Fruit fly (Drosophila melanogaster) whole organism, embryonic: ENCODE measurements around the gene lbl.

Experiments used
- CG10267 ChIP-seq: fragments of 200-800 bp; sonication (Bioruptor generic); optimal IDR thresholded peaks from 2 replicates; lab custom pipeline; 2018; ENCODE audit warnings: missing biosample characterization, mild to moderate bottlenecking, missing genetic modification characterization, moderate library complexity
- CG10366 ChIP-seq: fragments of 200-800 bp; sonication (Bioruptor generic); IDR thresholded peaks from 2 replicates; pipeline ENCODE4 v1.3.6; 2022; ENCODE audit warnings: missing biosample characterization, missing genetic modification characterization
- CG10654 ChIP-seq: fragments of 200-800 bp; sonication (Bioruptor generic); optimal IDR thresholded peaks from 2 replicates; lab custom pipeline; 2016; ENCODE audit warnings: missing biosample characterization, missing genetic modification characterization
- CG12744 ChIP-seq: fragments of 200-800 bp; sonication (Bioruptor generic); optimal IDR thresholded peaks from 2 replicates; lab custom pipeline; 2016; ENCODE audit warnings: missing biosample characterization, missing genetic modification characterization
- CG12769 ChIP-seq: fragments of 200-800 bp; sonication (Bioruptor generic); optimal IDR thresholded peaks from 2 replicates; lab custom pipeline; 2019; ENCODE audit warnings: missing biosample characterization, mild to moderate bottlenecking, missing genetic modification characterization, moderate library complexity
- CG15479 ChIP-seq: fragments of 200-800 bp; sonication (Bioruptor generic); optimal IDR thresholded peaks from 3 replicates; lab custom pipeline; 2019; ENCODE audit warnings: missing biosample characterization, mild to moderate bottlenecking, missing genetic modification characterization, moderate library complexity
- CG15514 ChIP-seq: fragments of 200-800 bp; sonication (Bioruptor generic); optimal IDR thresholded peaks from 3 replicates; lab custom pipeline; 2017; ENCODE audit warnings: missing biosample characterization, missing genetic modification characterization, mild to moderate bottlenecking, moderate library complexity, missing genetic modification reagents
- CG1832 ChIP-seq: fragments of 200-800 bp; sonication (Bioruptor generic); optimal IDR thresholded peaks from 2 replicates; lab custom pipeline; 2017; ENCODE audit warnings: missing biosample characterization, mild to moderate bottlenecking, missing genetic modification characterization, inconsistent platforms
- CG18619 ChIP-seq: fragments of 200-800 bp; sonication (Bioruptor generic); optimal IDR thresholded peaks from 3 replicates; lab custom pipeline; 2017; ENCODE audit warnings: missing biosample characterization, mild to moderate bottlenecking, missing genetic modification characterization
- CG2129 ChIP-seq: fragments of 200-800 bp; sonication (Bioruptor generic); IDR thresholded peaks from 2 replicates; pipeline ENCODE4 v1.3.6; 2022; ENCODE audit warnings: missing biosample characterization, missing genetic modification characterization; ENCODE audit not compliant: partially characterized antibody
- CG31365 ChIP-seq: fragments of 200-800 bp; sonication (Bioruptor generic); optimal IDR thresholded peaks from 2 replicates; lab custom pipeline; 2018; ENCODE audit warnings: missing biosample characterization, mild to moderate bottlenecking, missing genetic modification characterization
- CG3838 ChIP-seq: fragments of 200-800 bp; sonication (Bioruptor generic); optimal IDR thresholded peaks from 3 replicates; lab custom pipeline; 2016; ENCODE audit warnings: missing biosample characterization, missing genetic modification characterization
- CG3995 ChIP-seq: fragments of 200-800 bp; sonication (Bioruptor generic); optimal IDR thresholded peaks from 3 replicates; lab custom pipeline; 2016; ENCODE audit warnings: missing biosample characterization, missing genetic modification characterization
- CG4360 ChIP-seq: fragments of 200-800 bp; sonication (Bioruptor generic); IDR thresholded peaks from 2 replicates; pipeline ENCODE4 v1.3.6; 2022; ENCODE audit warnings: missing biosample characterization, missing genetic modification characterization
- CG4404 ChIP-seq: fragments of 200-800 bp; sonication (Bioruptor generic); IDR thresholded peaks from 2 replicates; pipeline ENCODE4 v1.3.6; 2022; ENCODE audit warnings: missing biosample characterization, missing genetic modification characterization
- CG4617 ChIP-seq: fragments of 200-800 bp; sonication (Bioruptor generic); optimal IDR thresholded peaks from 3 replicates; lab custom pipeline; 2016; ENCODE audit warnings: missing biosample characterization, missing genetic modification characterization, borderline replicate concordance
- CG4854 ChIP-seq: fragments of 200-800 bp; sonication (Bioruptor generic); optimal IDR thresholded peaks from 2 replicates; lab custom pipeline; 2016; ENCODE audit warnings: missing biosample characterization, missing genetic modification characterization, inconsistent platforms
- CG6765 ChIP-seq: fragments of 200-800 bp; sonication (Bioruptor generic); optimal IDR thresholded peaks from 3 replicates; lab custom pipeline; 2017; ENCODE audit warnings: missing biosample characterization, mild to moderate bottlenecking, missing genetic modification characterization
- CG6854 ChIP-seq: fragments of 200-800 bp; sonication (Bioruptor generic); optimal IDR thresholded peaks from 3 replicates; lab custom pipeline; 2017; ENCODE audit warnings: missing biosample characterization, mild to moderate bottlenecking, missing genetic modification characterization
- CG7357 ChIP-seq: fragments of 200-800 bp; sonication (Bioruptor generic); IDR thresholded peaks from 3 replicates; pipeline ENCODE4 v1.3.6; 2022; ENCODE audit warnings: missing biosample characterization, missing genetic modification characterization
- CG8359 ChIP-seq: fragments of 200-800 bp; sonication (Bioruptor generic); optimal IDR thresholded peaks from 2 replicates; lab custom pipeline; 2017; ENCODE audit warnings: missing biosample characterization, mild to moderate bottlenecking, missing genetic modification characterization, borderline replicate concordance
- CG9876 ChIP-seq: fragments of 200-800 bp; sonication (Bioruptor generic); optimal IDR thresholded peaks from 2 replicates; lab custom pipeline; 2016; ENCODE audit warnings: missing biosample characterization, missing genetic modification characterization
- Chrac-16 ChIP-seq: fragments of 200-800 bp; sonication (Bioruptor generic); optimal IDR thresholded peaks from 3 replicates; lab custom pipeline; 2016; ENCODE audit warnings: missing biosample characterization, missing genetic modification characterization
- Dek ChIP-seq: fragments of 200-800 bp; sonication (Bioruptor generic); optimal IDR thresholded peaks from 3 replicates; lab custom pipeline; 2019; ENCODE audit warnings: missing biosample characterization, mild to moderate bottlenecking, missing genetic modification characterization, moderate library complexity
- Dip2 ChIP-seq: fragments of 200-800 bp; sonication (Bioruptor generic); IDR thresholded peaks from 2 replicates; pipeline ENCODE4 v1.3.6; 2022; ENCODE audit warnings: missing biosample characterization, missing genetic modification characterization
- Dp ChIP-seq: fragments of 200-800 bp; sonication (Bioruptor generic); optimal IDR thresholded peaks from 2 replicates; lab custom pipeline; 2018; ENCODE audit warnings: missing biosample characterization, mild to moderate bottlenecking, missing genetic modification characterization, moderate library complexity
- Fer2 ChIP-seq: fragments of 200-800 bp; sonication (Bioruptor generic); optimal IDR thresholded peaks from 2 replicates; lab custom pipeline; 2018; ENCODE audit warnings: missing biosample characterization, mild to moderate bottlenecking, missing genetic modification characterization, moderate library complexity
- NC2α ChIP-seq: fragments of 200-800 bp; sonication (Bioruptor generic); optimal IDR thresholded peaks from 2 replicates; lab custom pipeline; 2016; ENCODE audit warnings: missing biosample characterization, missing genetic modification characterization
- Opbp ChIP-seq: fragments of 200-800 bp; sonication (Bioruptor generic); IDR thresholded peaks from 3 replicates; pipeline ENCODE4 v1.3.6; 2022; ENCODE audit warnings: missing biosample characterization, missing genetic modification characterization; ENCODE audit not compliant: partially characterized antibody
- Side ChIP-seq: fragments of 200-800 bp; sonication (Bioruptor generic); optimal IDR thresholded peaks from 2 replicates; lab custom pipeline; 2016; ENCODE audit warnings: missing biosample characterization, missing genetic modification characterization
- Ssrp ChIP-seq: fragments of 200-800 bp; sonication (Bioruptor generic); optimal IDR thresholded peaks from 2 replicates; lab custom pipeline; 2018; ENCODE audit warnings: missing biosample characterization, mild to moderate bottlenecking, missing genetic modification characterization, moderate library complexity
- ab ChIP-seq: fragments of 200-800 bp; sonication (Bioruptor generic); optimal IDR thresholded peaks from 2 replicates; lab custom pipeline; 2016; ENCODE audit warnings: missing biosample characterization, missing genetic modification characterization
- ci ChIP-seq: fragments of 200-800 bp; sonication (Bioruptor generic); IDR thresholded peaks from 3 replicates; pipeline ENCODE4 v1.3.6; 2022; ENCODE audit warnings: missing biosample characterization, missing genetic modification characterization
- crp ChIP-seq, 2 experiments: fragments of 200-800 bp; sonication (Bioruptor generic); optimal IDR thresholded peaks; 2 replicates in 1 of 2; 3 replicates in 1 of 2; lab custom pipeline; 2017; ENCODE audit warnings: missing biosample characterization in 2 of 2, missing genetic modification characterization in 2 of 2, mild to moderate bottlenecking in 1 of 2, moderate library complexity in 1 of 2
- dan ChIP-seq: fragments of 200-800 bp; sonication (Bioruptor generic); IDR thresholded peaks from 2 replicates; pipeline ENCODE4 v1.3.6; 2022; ENCODE audit warnings: missing biosample characterization, missing genetic modification characterization
- exex ChIP-seq: fragments of 200-800 bp; sonication (Bioruptor generic); optimal IDR thresholded peaks from 4 replicates; lab custom pipeline; 2018; ENCODE audit warnings: missing biosample characterization, mild to moderate bottlenecking, missing genetic modification characterization, moderate library complexity
- gsb ChIP-seq: fragments of 200-800 bp; sonication (Bioruptor generic); IDR thresholded peaks from 2 replicates; pipeline ENCODE4 v1.3.6; 2022; ENCODE audit warnings: missing biosample characterization, missing genetic modification characterization
- hb ChIP-seq: fragments of 200-800 bp; sonication (Bioruptor generic); IDR thresholded peaks from 3 replicates; pipeline ENCODE4 v1.3.6; 2022; ENCODE audit warnings: missing biosample characterization, missing genetic modification characterization; ENCODE audit not compliant: partially characterized antibody
- lbe ChIP-seq: fragments of 200-800 bp; sonication (Bioruptor generic); optimal IDR thresholded peaks from 2 replicates; lab custom pipeline; 2016; ENCODE audit warnings: missing biosample characterization, mild to moderate bottlenecking, missing genetic modification characterization
- nau ChIP-seq: fragments of 200-800 bp; sonication (Bioruptor generic); optimal IDR thresholded peaks from 3 replicates; lab custom pipeline; 2017; ENCODE audit warnings: missing biosample characterization, mild to moderate bottlenecking, missing genetic modification characterization, missing genetic modification reagents
- nerfin-2 ChIP-seq: fragments of 200-800 bp; sonication (Bioruptor generic); IDR thresholded peaks from 2 replicates; pipeline ENCODE4 v1.3.6; 2022; ENCODE audit warnings: missing biosample characterization, missing genetic modification characterization; ENCODE audit not compliant: partially characterized antibody
- pita ChIP-seq: fragments of 200-800 bp; sonication (Bioruptor generic); optimal IDR thresholded peaks from 2 replicates; lab custom pipeline; 2017; ENCODE audit warnings: missing biosample characterization, mild to moderate bottlenecking, missing genetic modification characterization
- sens-2 ChIP-seq: fragments of 200-800 bp; sonication (Bioruptor generic); IDR thresholded peaks from 2 replicates; pipeline ENCODE4 v1.3.6; 2022; ENCODE audit warnings: missing biosample characterization, missing genetic modification characterization
- sima ChIP-seq: fragments of 200-800 bp; sonication (Bioruptor generic); optimal IDR thresholded peaks from 2 replicates; lab custom pipeline; 2016; ENCODE audit warnings: missing biosample characterization, missing genetic modification characterization
- sob ChIP-seq: fragments of 200-800 bp; sonication (Bioruptor generic); IDR thresholded peaks from 2 replicates; pipeline ENCODE4 v1.3.6; 2022; ENCODE audit warnings: missing biosample characterization, missing genetic modification characterization
- tap ChIP-seq: fragments of 200-800 bp; optimal IDR thresholded peaks from 3 replicates; lab custom pipeline; 2019; ENCODE audit warnings: missing biosample characterization, mild to moderate bottlenecking, missing genetic modification characterization, moderate library complexity
- tgo ChIP-seq: fragments of 200-800 bp; sonication (Bioruptor generic); IDR thresholded peaks from 3 replicates; pipeline ENCODE4 v1.3.6; 2022; ENCODE audit warnings: missing biosample characterization, missing genetic modification characterization
- tll ChIP-seq, 2 experiments: fragments of 200-800 bp in 1 of 2; fragments of >200 bp in 1 of 2; sonication (Bioruptor generic) in 1 of 2; optimal IDR thresholded peaks; 2 replicates each; lab custom pipeline; 2017 to 2019; ENCODE audit warnings: missing biosample characterization in 2 of 2, missing genetic modification characterization in 2 of 2, mild to moderate bottlenecking in 1 of 2, moderate library complexity in 1 of 2
- ttk ChIP-seq: fragments of 200-800 bp; sonication (Bioruptor generic); IDR thresholded peaks from 2 replicates; pipeline ENCODE4 v2.1.2; 2022; ENCODE audit warnings: missing biosample characterization, missing genetic modification characterization
- vfl ChIP-seq: fragments of 200-800 bp; sonication (Bioruptor generic); optimal IDR thresholded peaks from 2 replicates; lab custom pipeline; 2016; ENCODE audit warnings: missing biosample characterization, missing genetic modification characterization

Gene lbl

DNA sequence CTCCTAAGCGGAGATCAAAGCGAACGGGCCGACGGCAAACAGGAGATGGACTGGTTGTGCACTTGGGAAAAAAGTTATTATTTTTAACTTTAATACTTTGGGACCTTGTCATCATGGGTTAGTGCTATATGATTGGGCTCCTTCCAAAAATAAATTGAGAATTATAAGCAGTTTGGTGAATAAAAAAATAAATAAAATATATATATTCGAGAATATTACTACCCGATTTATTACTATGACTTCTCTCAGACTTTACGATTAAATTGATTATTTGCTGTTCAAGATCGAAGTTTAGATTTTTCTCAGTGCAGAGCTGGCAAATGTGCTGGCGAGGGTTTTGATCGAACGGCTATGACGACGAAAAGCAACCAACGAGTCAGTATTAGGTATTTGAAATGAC is 14.0 kb downstream of the lbl start (continued):
- TF ChIP-seq nau (GFP tag; lab: Kevin White, UChicago) (no peak), hb (no peak), CG12769 (tag; lab: Kevin White, UChicago) (no peak), CG12744 (GFP tag; lab: Kevin White, UChicago) (no peak), CG15514 (GFP tag; lab: Kevin White, UChicago) (peak; percentile 21), CG8359 (GFP tag; lab: Kevin White, UChicago) (no peak), CG10654 (GFP tag; lab: Kevin White, UChicago) (peak; percentile 37), pita (GFP tag; lab: Kevin White, UChicago) (no peak), CG4360 (GFP tag; lab: Robert Waterston, UW) (no peak), CG7357 (GFP tag; lab: Robert Waterston, UW) (peak; percentile 28; the same call in 1 of the 3 replicates), nerfin-2 (GFP tag; lab: Robert Waterston, UW) (no peak), Side (no peak), ab (GFP tag; lab: Kevin White, UChicago) (no peak), CG4854 (GFP tag; lab: Kevin White, UChicago) (no peak), tgo (peak; percentile 42; the same call in 1 of the 3 replicates), gsb (GFP tag; lab: Robert Waterston, UW) (no peak; the same call in 1 of the 2 replicates), CG4617 (GFP tag; lab: Kevin White, UChicago) (no peak), CG10366 (GFP tag; lab: Robert Waterston, UW) (no peak), Dek (tag; lab: Kevin White, UChicago) (no peak), Opbp (GFP tag; lab: Robert Waterston, UW) (no peak), Chrac-16 (GFP tag; lab: Kevin White, UChicago) (no peak), Ssrp (tag; lab: Kevin White, UChicago) (peak; percentile 28), tll (GFP tag; optimal IDR thresholded peaks at IDR 0.05; lab: Kevin White, UChicago) (no peak), CG6854 (GFP tag; lab: Kevin White, UChicago) (peak; percentile 20), NC2α (GFP tag; lab: Kevin White, UChicago) (no peak), CG3995 (GFP tag; lab: Kevin White, UChicago) (no peak), exex (no peak), CG9876 (GFP tag; lab: Kevin White, UChicago) (no peak), CG18619 (GFP tag; lab: Kevin White, UChicago) (peak; percentile 2), CG31365 (tag; lab: Kevin White, UChicago) (no peak), Dp (GFP tag; lab: Kevin White, UChicago) (no peak), ci (GFP tag; lab: Robert Waterston, UW) (no peak), CG4404 (GFP tag; lab: Robert Waterston, UW) (peak; percentile 64), dan (GFP tag; lab: Robert Waterston, UW) (no peak), Fer2 (tag; lab: Kevin White, UChicago) (no peak), sens-2 (no peak), CG15479 (GFP tag; lab: Kevin White, UChicago) (no peak), CG2129 (GFP tag; lab: Robert Waterston, UW) (no peak), CG3838 (GFP tag; lab: Kevin White, UChicago) (no peak), CG10267 (tag; lab: Kevin White, UChicago) (peak; percentile 71), CG1832 (GFP tag; lab: Kevin White, UChicago) (no peak), ttk (GFP tag; lab: Robert Waterston, UW) (no peak), CG6765 (GFP tag; lab: Kevin White, UChicago) (no peak), crp (GFP tag; optimal IDR thresholded peaks at IDR 0.05; lab: Kevin White, UChicago) (no peak), sima (GFP tag; lab: Kevin White, UChicago) (no peak), Dip2 (GFP tag; lab: Robert Waterston, UW) (no peak), tap (peak; percentile 7), vfl (GFP tag; lab: Kevin White, UChicago) (no peak), sob (GFP tag; lab: Robert Waterston, UW) (0 out of 2 replicates have a peak, but pooled peaks have one; percentile 33), lbe (GFP tag; lab: Kevin White, UChicago) (peak; percentile 33)
